Worm (Caenorhabditis elegans): ENCODE data around the gene F56C9.8.

F56C9.8 gene

ce11 chrIII:7271083-7271482 is 48.2 kb downstream of the F56C9.8 start:
- no peak for TF ChIP-seq M03D4.4 (tag; optimal IDR thresholded peaks at IDR 0.05)
- TF ChIP-seq sem-2 (GFP tag; optimal IDR thresholded peaks at IDR 0.05) = no peak
- no peak for TF ChIP-seq tbx-8 (GFP tag; optimal IDR thresholded peaks at IDR 0.05)
- TF ChIP-seq mep-1 (tag; optimal IDR thresholded peaks at IDR 0.05) = no peak
- no peak for TF ChIP-seq elt-3 (tag; optimal IDR thresholded peaks at IDR 0.05)
- TF ChIP-seq zip-8 (tag; optimal IDR thresholded peaks at IDR 0.05) = no peak
- no peak for TF ChIP-seq hlh-1 (tag; optimal IDR thresholded peaks at IDR 0.05)
- no peak for TF ChIP-seq nhr-12 (tag; optimal IDR thresholded peaks at IDR 0.05)
